Worm (Caenorhabditis elegans): ENCODE results near the gene Y39G8B.7.
"Not testable (repeated sequence)": the region's sequence is repeated elsewhere in the genome, so short reads cannot be mapped to it uniquely, and the experiment has no call there.

Y39G8B.7 gene

DNA sequence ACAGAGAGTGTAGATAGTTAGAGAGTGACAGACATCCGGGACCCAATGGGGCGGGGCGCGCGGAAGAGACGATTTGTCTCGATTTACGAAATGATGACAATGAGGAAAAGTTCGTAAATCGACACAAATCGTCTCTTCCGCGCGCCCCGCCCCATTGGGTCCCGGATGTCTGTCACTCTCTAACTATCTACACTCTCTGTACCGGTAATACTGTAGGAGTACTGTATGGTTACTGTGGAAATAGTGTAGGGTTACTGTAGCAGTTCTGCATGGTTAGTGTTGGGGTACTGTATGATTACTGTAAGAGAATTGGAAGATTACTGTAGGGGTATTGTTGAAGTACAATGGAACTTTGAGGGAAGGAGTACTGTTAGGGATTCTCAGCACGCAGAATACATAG is 26.4 kb upstream of the Y39G8B.7 start, which contains the start of gene F01D5.10:
F01D5.10 (minus strand) TSS at position 101 of the 400 bp plus-strand sequence.
- not testable (repeated sequence) for TF ChIP-seq fkh-10 (GFP tag; optimal IDR thresholded peaks at IDR 0.05); hmg-11 (tag; optimal IDR thresholded peaks at IDR 0.05); nhr-28 (tag; optimal IDR thresholded peaks at IDR 0.05)

DNA sequence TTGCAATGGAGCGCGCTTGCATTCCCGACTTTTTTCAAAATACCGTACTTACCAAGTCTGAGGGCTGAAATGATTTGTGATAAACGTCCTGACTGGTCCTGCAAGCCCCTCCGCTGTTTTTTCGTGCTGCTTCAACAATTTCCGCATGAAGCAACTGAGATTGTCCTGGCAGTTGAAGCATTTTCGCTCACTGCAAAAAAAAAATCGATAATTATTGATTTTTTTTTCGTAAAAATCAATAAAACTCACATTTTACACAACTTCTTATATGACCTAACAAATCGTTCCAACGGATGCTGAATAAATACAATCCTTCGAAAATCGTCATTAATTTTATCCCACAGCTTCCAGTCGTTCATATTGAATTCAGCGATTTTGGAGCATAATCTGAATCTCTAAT is 24.1 kb upstream of the Y39G8B.7 start:
- no peak for TF ChIP-seq nhr-76 (tag; optimal IDR thresholded peaks at IDR 0.05)
- no peak for TF ChIP-seq nhr-25 (tag; optimal IDR thresholded peaks at IDR 0.05)
- no peak for TF ChIP-seq ztf-4 (tag; optimal IDR thresholded peaks at IDR 0.05)
- TF ChIP-seq ceh-28 (tag; optimal IDR thresholded peaks at IDR 0.05), result peak; percentile 83
- TF ChIP-seq nhr-23 (tag; optimal IDR thresholded peaks at IDR 0.05), result no peak

DNA sequence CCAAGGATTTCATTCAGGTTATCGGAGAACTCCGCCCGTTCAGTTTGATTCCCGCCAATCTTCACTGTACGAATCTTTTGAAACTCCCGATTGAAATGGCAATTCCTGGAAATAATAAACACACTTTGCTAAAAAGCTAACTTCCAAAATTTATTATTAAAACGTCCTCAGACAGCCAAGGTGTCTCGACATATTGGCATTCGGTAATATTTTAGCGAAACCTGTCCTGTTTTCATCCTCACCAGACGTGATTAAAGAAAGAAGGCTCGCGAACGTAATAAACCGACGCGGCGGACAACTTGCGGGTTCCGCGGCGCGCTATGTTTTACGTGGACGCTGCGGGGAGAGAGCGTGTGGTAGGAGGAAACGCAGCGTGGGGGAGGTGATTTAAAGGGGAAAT is 23.4 kb upstream of the Y39G8B.7 start:
- TF ChIP-seq lin-15B (tag; optimal IDR thresholded peaks at IDR 0.05) (peak; percentile 62), unc-39 (tag; optimal IDR thresholded peaks at IDR 0.05) (no peak), nhr-67 (tag; optimal IDR thresholded peaks at IDR 0.05) (no peak), elt-2 (tag; optimal IDR thresholded peaks at IDR 0.05) (peak; percentile 62), jun-1 (tag; optimal IDR thresholded peaks at IDR 0.05) (peak; percentile 26), nhr-23 (tag; optimal IDR thresholded peaks at IDR 0.05) (peak; percentile 78), ceh-82 (tag; optimal IDR thresholded peaks at IDR 0.05) (peak; percentile 55), fkh-2 (tag; optimal IDR thresholded peaks at IDR 0.05) (peak; percentile 62), lsy-12 (tag; optimal IDR thresholded peaks at IDR 0.05) (peak; percentile 84), nhr-28 (tag; optimal IDR thresholded peaks at IDR 0.05) (no peak), nhr-12 (tag; optimal IDR thresholded peaks at IDR 0.05) (no peak), ztf-11 (tag; optimal IDR thresholded peaks at IDR 0.05) (no peak), nfya-1 (tag; optimal IDR thresholded peaks at IDR 0.05; ENCODE audit: insufficient read depth) (peak; percentile 74), pqm-1 (tag; optimal IDR thresholded peaks at IDR 0.05) (peak; percentile 79), nhr-25 (tag; optimal IDR thresholded peaks at IDR 0.05) (peak; percentile 65), lin-39 (tag; optimal IDR thresholded peaks at IDR 0.05) (peak; percentile 50), snpc-4 (tag; optimal IDR thresholded peaks at IDR 0.05) (peak; percentile 99), ama-1 (optimal IDR thresholded peaks at IDR 0.05) (peak; percentile 98), aly-2 (tag; optimal IDR thresholded peaks at IDR 0.05) (no peak), R02D3.7 (tag; optimal IDR thresholded peaks at IDR 0.05) (peak; percentile 41), hmg-11 (tag; optimal IDR thresholded peaks at IDR 0.05) (peak; percentile 75), nhr-43 (tag; optimal IDR thresholded peaks at IDR 0.05; ENCODE audit: poor library complexity, severe bottlenecking) (peak; percentile 79), zag-1 (tag; optimal IDR thresholded peaks at IDR 0.05) (no peak), mml-1 (tag; optimal IDR thresholded peaks at IDR 0.05) (no peak), nhr-77 (tag; optimal IDR thresholded peaks at IDR 0.05) (peak; percentile 69), skn-1 (tag; optimal IDR thresholded peaks at IDR 0.05) (peak; percentile 39), tbx-2 (tag; optimal IDR thresholded peaks at IDR 0.05) (peak; percentile 71), pha-4 (tag; optimal IDR thresholded peaks at IDR 0.05) (peak; percentile 52), mdl-1 (tag; optimal IDR thresholded peaks at IDR 0.05) (no peak), ceh-16 (tag; optimal IDR thresholded peaks at IDR 0.05) (no peak)

DNA sequence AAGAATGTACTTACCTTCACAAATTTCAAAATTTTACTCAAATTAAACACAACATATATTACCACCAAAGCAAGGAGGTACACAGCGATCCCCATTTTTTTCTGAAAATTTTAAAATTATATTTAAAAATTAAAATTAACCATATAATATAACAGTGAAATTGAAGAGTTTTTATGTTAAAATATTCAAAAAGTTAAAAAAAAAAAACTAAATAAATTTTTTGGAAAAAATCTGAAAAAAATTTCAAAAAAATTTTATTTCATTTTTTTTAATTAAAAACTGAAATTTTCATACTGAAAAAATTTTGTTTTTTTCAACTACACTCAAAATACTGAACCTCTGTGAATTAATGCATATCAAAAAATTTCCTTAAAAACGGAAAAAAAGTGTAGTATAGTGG is 22.0 kb upstream of the Y39G8B.7 start, which contains the start of gene cyp-37A1:
cyp-37A1 (minus strand) TSS at position 101 of the 400 bp plus-strand sequence.
- TF ChIP-seq ZK546.5 (tag; optimal IDR thresholded peaks at IDR 0.05), result no peak
- no peak for TF ChIP-seq skn-1 (tag; optimal IDR thresholded peaks at IDR 0.05)
- no peak for TF ChIP-seq hmg-11 (tag; optimal IDR thresholded peaks at IDR 0.05)
- TF ChIP-seq lsy-12 (tag; optimal IDR thresholded peaks at IDR 0.05), result no peak
- no peak for TF ChIP-seq ztf-11 (tag; optimal IDR thresholded peaks at IDR 0.05)

DNA sequence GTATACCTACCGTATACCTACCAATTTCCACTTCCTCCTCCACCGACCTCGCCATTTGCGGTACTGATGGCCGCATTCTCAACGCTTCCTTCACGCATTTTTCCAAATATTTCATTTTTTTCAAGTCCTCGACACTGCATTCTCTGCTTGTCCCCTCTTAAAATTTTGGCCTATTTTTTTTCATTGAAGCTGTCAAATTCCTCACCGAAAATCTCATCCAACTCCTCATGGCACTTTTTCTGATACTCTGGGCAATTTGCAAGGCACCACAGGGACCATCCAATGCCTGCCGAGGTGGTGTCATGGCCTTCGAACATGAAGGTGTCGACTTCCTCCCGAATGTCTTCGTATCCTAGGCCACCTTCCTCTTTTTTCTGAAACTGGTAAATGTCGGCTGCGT is 19.8 kb upstream of the Y39G8B.7 start:
- no peak for TF ChIP-seq unc-62 (GFP tag; optimal IDR thresholded peaks at IDR 0.05)
- TF ChIP-seq fkh-2 (tag; optimal IDR thresholded peaks at IDR 0.05), result no peak
- TF ChIP-seq elt-2 (tag; optimal IDR thresholded peaks at IDR 0.05), result no peak
- TF ChIP-seq pqm-1 (tag; optimal IDR thresholded peaks at IDR 0.05), result no peak
- no peak for TF ChIP-seq hmg-11 (tag; optimal IDR thresholded peaks at IDR 0.05)
- TF ChIP-seq nhr-76 (tag; optimal IDR thresholded peaks at IDR 0.05), result no peak

Measured in whole organism, L3 larva.